Worm (Caenorhabditis elegans): ENCODE data around the gene mfsd-12.

The mfsd-12 gene

DNA sequence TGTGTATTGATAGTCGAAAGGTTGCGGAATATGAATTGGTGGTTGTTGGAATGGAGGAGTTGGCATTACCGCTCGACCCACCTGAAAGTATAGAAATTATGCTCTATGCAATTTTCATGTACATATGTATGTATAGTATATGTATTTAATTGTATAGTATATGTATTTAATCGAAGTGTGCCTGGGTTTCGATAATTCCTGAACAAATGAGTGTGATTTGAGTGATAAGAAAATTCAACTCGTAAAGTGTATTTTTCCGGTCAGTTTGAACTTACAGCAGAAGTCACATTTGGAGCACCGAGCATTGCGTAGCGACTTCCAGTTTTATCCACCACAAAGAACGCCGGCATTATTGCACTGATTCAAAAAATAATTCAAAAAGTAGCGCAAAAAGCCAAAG, 9.2 kb upstream of the mfsd-12 start:
- TF ChIP-seq tab-1 (GFP tag; IDR thresholded peaks at IDR 0.05), result no peak
- no peak for TF ChIP-seq T22C8.4 (GFP tag; IDR thresholded peaks at IDR 0.05)
- TF ChIP-seq med-1 (GFP tag; optimal IDR thresholded peaks at IDR 0.05; ENCODE audit: insufficient read depth), result no peak
- no peak for TF ChIP-seq ref-1 (GFP tag; conservative IDR thresholded peaks at IDR 0.05)
- TF ChIP-seq ztf-29 (GFP tag; IDR thresholded peaks at IDR 0.05), result no peak
- no peak for TF ChIP-seq klf-2 (GFP tag; conservative IDR thresholded peaks at IDR 0.05)
- TF ChIP-seq flt-1 (GFP tag; IDR thresholded peaks at IDR 0.05), result no peak
- TF ChIP-seq cog-1 (tag; optimal IDR thresholded peaks at IDR 0.05), result no peak
- TF ChIP-seq ztf-23 (GFP tag; IDR thresholded peaks at IDR 0.05), result no peak

DNA sequence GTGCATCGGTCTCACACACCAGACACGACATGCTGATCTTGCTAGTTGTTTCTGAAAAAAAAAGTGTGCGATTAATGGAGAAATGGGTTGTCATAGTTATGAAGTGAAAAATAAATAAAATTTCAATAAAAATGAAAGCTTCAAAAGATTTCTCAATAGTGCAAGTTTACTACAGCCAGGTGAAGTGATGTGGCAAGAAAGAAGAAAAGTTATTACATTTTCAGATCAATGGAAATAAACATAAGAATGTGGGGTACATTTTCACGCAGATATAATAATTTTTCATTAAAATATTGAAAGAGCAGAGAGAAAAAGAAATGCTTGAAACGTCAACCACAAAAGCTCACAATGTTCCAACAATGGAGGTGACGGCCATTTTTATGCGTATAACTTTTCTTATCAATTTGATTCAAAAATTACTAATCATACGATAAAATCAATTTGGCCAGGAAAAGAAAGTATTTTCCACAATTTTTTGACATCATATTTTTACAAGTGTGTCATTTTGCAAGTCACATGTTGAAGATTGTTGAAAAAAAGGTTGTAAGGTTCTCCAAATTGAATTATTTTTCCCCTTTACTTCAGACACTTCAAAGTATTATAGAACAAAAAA, 7.5 kb upstream of the mfsd-12 start, which contains the start of gene nhr-45:
TSS of gene nhr-45 (minus strand) at position 51 of the 613 bp plus-strand sequence.
- no peak for TF ChIP-seq tab-1 (GFP tag; IDR thresholded peaks at IDR 0.05)
- TF ChIP-seq ztf-29 (GFP tag; IDR thresholded peaks at IDR 0.05), result no peak
- no peak for TF ChIP-seq ztf-23 (GFP tag; IDR thresholded peaks at IDR 0.05)
- no peak for TF ChIP-seq cog-1 (tag; optimal IDR thresholded peaks at IDR 0.05)
- no peak for TF ChIP-seq flt-1 (GFP tag; IDR thresholded peaks at IDR 0.05)
- no peak for TF ChIP-seq med-1 (GFP tag; optimal IDR thresholded peaks at IDR 0.05; ENCODE audit: insufficient read depth)

DNA sequence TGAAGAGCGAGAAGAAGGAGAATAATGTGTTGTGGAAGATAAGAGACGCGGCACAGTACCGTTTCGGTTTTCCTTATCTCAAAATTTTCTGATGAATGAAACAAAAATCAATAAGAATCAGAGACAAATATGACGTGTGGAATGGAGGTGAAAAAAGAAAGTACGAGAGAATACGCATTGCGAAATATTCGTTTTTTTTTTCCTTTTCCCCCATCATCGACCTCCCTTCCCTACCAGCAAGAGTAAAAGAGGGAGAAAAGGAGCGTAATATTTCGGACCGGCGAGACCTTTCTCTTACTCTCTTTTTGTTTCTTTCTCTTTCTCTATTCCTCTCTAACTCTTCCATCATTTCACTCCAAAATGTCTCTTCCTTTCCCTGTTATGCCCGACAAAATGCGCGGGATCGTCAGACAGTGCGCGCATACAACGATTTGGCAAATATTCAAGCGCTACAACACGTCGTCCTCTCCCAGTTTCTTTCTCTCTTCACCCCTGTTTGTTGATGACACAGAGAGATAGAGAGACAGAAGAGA, 5.5 kb upstream of the mfsd-12 start:
- TF ChIP-seq cog-1 (tag; optimal IDR thresholded peaks at IDR 0.05), result no peak
- TF ChIP-seq klf-2 (GFP tag; conservative IDR thresholded peaks at IDR 0.05), result no peak
- no peak for TF ChIP-seq ztf-29 (GFP tag; IDR thresholded peaks at IDR 0.05)
- TF ChIP-seq T22C8.4 (GFP tag; IDR thresholded peaks at IDR 0.05), result no peak
- TF ChIP-seq ztf-23 (GFP tag; IDR thresholded peaks at IDR 0.05), result no peak
- no peak for TF ChIP-seq flt-1 (GFP tag; IDR thresholded peaks at IDR 0.05)

DNA sequence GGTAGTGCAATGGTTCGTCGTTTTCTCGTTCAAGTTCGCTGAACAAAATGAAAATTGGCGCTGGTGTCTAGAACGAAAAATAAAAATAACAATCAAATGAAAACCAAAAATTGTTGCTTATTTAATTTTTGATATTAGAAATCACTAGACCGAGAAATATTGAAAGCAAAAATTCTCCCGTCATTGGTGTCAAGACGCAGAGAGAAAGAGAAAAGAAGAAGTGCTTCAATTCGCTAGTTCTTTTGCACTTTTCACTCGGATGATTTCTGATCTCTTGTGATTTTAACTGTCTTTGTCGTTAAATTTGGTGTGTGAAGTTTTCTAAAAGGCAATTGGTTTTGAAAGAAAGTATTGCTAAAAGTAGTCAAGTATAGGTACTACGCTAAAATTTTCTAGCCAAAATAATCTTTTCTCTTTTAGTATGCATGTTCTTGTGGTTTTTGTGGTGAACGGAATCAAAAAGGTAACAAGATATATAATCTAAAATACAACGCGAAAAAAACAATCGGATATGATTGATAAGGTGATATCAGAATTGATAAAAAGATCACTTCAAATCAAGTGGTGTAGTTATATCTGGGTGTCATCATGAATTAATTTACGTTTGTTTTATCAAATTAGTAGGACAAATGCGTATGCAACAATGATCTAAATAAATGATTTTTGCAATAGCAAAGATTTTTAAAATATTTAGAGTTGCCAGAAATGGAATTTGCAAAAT, 4.8 kb upstream of the mfsd-12 start:
- TF ChIP-seq ref-1 (GFP tag; conservative IDR thresholded peaks at IDR 0.05), result no peak
- no peak for TF ChIP-seq klf-2 (GFP tag; conservative IDR thresholded peaks at IDR 0.05)
- no peak for TF ChIP-seq T22C8.4 (GFP tag; IDR thresholded peaks at IDR 0.05)
- TF ChIP-seq med-1 (GFP tag; optimal IDR thresholded peaks at IDR 0.05; ENCODE audit: insufficient read depth), result no peak
- no peak for TF ChIP-seq ztf-29 (GFP tag; IDR thresholded peaks at IDR 0.05)
- TF ChIP-seq ztf-23 (GFP tag; IDR thresholded peaks at IDR 0.05), result no peak
- TF ChIP-seq cog-1 (tag; optimal IDR thresholded peaks at IDR 0.05), result no peak
- no peak for TF ChIP-seq tab-1 (GFP tag; IDR thresholded peaks at IDR 0.05)
- no peak for TF ChIP-seq flt-1 (GFP tag; IDR thresholded peaks at IDR 0.05)

DNA sequence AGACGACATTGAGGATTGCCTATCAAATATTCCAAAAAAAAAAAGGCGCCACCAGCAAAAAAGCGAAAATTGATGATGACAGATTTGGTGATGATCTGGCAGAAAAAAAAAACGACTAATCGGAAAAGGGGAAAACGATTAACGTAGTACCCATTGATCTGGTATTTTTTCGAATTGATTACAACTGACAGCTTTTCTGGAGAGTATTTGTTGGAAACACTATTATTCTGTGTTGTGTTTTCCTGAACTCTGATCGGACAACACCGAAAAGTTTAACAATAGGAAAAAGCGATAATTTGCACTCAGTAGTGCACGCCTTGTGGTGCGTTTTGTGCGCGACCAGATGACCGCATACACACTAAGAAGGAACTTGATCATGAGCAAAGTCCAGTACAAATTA, 3.2 kb upstream of the mfsd-12 start:
- TF ChIP-seq T22C8.4 (GFP tag; IDR thresholded peaks at IDR 0.05), result no peak
- TF ChIP-seq tab-1 (GFP tag; IDR thresholded peaks at IDR 0.05), result no peak
- no peak for TF ChIP-seq med-1 (GFP tag; optimal IDR thresholded peaks at IDR 0.05; ENCODE audit: insufficient read depth)
- TF ChIP-seq klf-2 (GFP tag; conservative IDR thresholded peaks at IDR 0.05), result no peak
- no peak for TF ChIP-seq ztf-23 (GFP tag; IDR thresholded peaks at IDR 0.05)
- TF ChIP-seq flt-1 (GFP tag; IDR thresholded peaks at IDR 0.05), result no peak
- no peak for TF ChIP-seq ref-1 (GFP tag; conservative IDR thresholded peaks at IDR 0.05)
- TF ChIP-seq ztf-29 (GFP tag; IDR thresholded peaks at IDR 0.05), result no peak
- no peak for TF ChIP-seq cog-1 (tag; optimal IDR thresholded peaks at IDR 0.05)

DNA sequence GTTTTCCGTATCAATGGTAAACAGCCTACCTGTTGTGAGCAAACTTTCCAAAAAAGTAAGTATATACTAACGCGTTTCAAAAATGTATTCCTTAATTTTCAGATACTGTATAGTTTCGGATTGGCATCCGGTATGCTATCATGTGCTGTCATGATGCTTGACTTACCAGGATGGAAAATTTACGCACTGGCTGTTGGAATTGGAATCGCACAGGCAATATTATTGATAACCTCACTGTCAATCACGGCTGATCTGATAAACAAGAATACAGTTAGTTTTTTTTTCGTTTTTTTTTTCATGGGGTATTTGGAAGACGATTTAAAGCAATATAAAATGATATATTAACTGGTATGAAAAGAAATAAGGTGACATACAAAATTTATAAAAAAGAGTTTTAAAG, 3.9 kb downstream of the mfsd-12 start:
- no peak for TF ChIP-seq ref-1 (GFP tag; conservative IDR thresholded peaks at IDR 0.05)
- no peak for TF ChIP-seq T22C8.4 (GFP tag; IDR thresholded peaks at IDR 0.05)
- TF ChIP-seq cog-1 (tag; optimal IDR thresholded peaks at IDR 0.05), result no peak
- no peak for TF ChIP-seq flt-1 (GFP tag; IDR thresholded peaks at IDR 0.05)
- TF ChIP-seq ztf-29 (GFP tag; IDR thresholded peaks at IDR 0.05), result no peak

DNA sequence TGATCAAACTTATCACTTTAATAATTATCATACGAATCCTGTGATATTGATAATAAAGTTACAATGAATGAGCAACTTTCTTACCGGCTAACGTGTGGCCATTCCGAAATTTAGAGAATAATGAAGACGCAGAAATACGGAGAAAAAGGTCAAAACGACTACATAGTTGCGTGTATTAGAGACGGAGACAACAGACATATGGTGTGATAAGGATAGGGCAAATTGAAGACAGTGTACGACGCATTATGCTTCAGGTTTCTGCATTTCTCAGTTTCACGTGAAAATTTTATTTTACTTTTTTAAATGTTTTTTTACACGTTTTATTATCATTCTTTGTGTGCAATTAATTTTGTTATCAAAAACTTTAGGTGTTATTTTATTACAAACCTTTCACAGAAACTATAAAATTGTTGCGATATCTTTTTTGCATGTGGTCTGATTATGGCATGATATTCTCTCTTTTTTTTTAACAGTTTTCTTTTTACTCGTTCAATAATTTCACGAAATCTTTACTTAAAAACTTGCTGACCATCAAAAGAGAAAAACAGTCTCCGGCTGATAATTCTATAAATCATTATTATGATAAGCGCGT, 5.4 kb downstream of the mfsd-12 start, which contains the start of gene tmem-135:
TSS of gene tmem-135 (plus strand) at position 542 of the 592 bp plus-strand sequence.
- TF ChIP-seq ztf-29 (GFP tag; IDR thresholded peaks at IDR 0.05), result no peak
- TF ChIP-seq T22C8.4 (GFP tag; IDR thresholded peaks at IDR 0.05), result no peak
- no peak for TF ChIP-seq ztf-23 (GFP tag; IDR thresholded peaks at IDR 0.05)
- TF ChIP-seq cog-1 (tag; optimal IDR thresholded peaks at IDR 0.05), result no peak
- no peak for TF ChIP-seq ref-1 (GFP tag; conservative IDR thresholded peaks at IDR 0.05)
- no peak for TF ChIP-seq klf-2 (GFP tag; conservative IDR thresholded peaks at IDR 0.05)
- no peak for TF ChIP-seq tab-1 (GFP tag; IDR thresholded peaks at IDR 0.05)
- TF ChIP-seq flt-1 (GFP tag; IDR thresholded peaks at IDR 0.05), result no peak
- no peak for TF ChIP-seq med-1 (GFP tag; optimal IDR thresholded peaks at IDR 0.05; ENCODE audit: insufficient read depth)

DNA sequence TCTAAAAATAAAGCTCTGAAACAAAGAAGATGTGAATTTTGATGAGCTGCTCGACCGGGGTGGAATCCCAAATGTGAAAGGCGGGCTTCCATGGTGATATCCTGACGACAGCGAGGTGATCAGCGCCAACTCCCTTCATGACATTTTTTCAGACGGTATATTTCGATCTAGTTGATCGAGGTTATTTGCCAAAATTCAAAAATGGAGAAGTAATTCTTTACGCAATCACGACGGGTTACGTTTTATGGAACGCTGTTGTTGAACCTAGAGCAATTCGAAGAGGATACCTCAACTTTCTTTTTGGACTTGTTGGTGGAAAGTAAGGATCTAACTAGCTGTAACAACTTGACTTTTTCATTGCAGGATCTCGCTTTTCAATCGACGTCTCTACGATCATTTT, 8.8 kb downstream of the mfsd-12 start:
- TF ChIP-seq med-1 (GFP tag; optimal IDR thresholded peaks at IDR 0.05; ENCODE audit: insufficient read depth) (no peak), flt-1 (GFP tag; IDR thresholded peaks at IDR 0.05) (no peak), cog-1 (tag; optimal IDR thresholded peaks at IDR 0.05) (no peak), klf-2 (GFP tag; conservative IDR thresholded peaks at IDR 0.05) (no peak), ref-1 (GFP tag; conservative IDR thresholded peaks at IDR 0.05) (no peak), ztf-23 (GFP tag; IDR thresholded peaks at IDR 0.05) (no peak), ztf-29 (GFP tag; IDR thresholded peaks at IDR 0.05) (no peak), tab-1 (GFP tag; IDR thresholded peaks at IDR 0.05) (no peak), T22C8.4 (GFP tag; IDR thresholded peaks at IDR 0.05) (no peak)

DNA sequence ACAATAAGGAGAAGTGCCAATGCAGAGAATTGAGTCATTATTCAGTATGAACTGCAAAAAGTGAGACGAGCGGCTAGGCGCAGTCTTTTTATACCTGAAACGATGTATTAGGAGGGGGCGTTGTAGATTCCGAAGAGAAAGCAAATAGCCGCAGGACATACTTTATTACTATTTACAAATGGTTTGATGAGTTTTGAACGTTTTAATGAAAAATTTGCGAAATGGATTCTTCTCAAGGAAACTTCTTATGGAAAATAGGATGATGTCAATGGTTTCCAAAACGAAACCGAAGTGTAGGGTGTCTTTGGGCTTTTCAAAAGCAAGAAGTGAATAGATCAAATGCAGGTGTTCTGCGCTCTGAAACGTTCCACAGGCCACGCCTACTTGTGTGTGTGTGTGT, 10.1 kb downstream of the mfsd-12 start, which contains the start of gene flp-11:
TSS of gene flp-11 (minus strand) at position 101 of the 400 bp plus-strand sequence.
- TF ChIP-seq T22C8.4 (GFP tag; IDR thresholded peaks at IDR 0.05) (no peak), cog-1 (tag; optimal IDR thresholded peaks at IDR 0.05) (no peak), ztf-29 (GFP tag; IDR thresholded peaks at IDR 0.05) (no peak), med-1 (GFP tag; optimal IDR thresholded peaks at IDR 0.05; ENCODE audit: insufficient read depth) (no peak)

Data from whole organism, midembryonic.